Fruit fly (Drosophila melanogaster) whole organism, wandering third instar larva: ENCODE data around the gene Hou.

Source experiments
- Abd-B ChIP-seq: fragments of >200 bp; optimal IDR thresholded peaks from 2 replicates; lab custom pipeline; 2017; ENCODE audit warnings: missing biosample characterization, missing genetic modification characterization
- foxo ChIP-seq, 2 experiments: fragments of 200-800 bp; sonication (Bioruptor generic); optimal IDR thresholded peaks; 2 replicates in 1 of 2; 3 replicates in 1 of 2; lab custom pipeline; 2016 to 2017; ENCODE audit warnings: missing biosample characterization in 2 of 2, missing genetic modification characterization in 2 of 2
- h ChIP-seq: fragments of 200-800 bp; sonication (Bioruptor generic); optimal IDR thresholded peaks from 3 replicates; lab custom pipeline; 2016; ENCODE audit warnings: missing biosample characterization, mild to moderate bottlenecking, missing genetic modification characterization

DNA sequence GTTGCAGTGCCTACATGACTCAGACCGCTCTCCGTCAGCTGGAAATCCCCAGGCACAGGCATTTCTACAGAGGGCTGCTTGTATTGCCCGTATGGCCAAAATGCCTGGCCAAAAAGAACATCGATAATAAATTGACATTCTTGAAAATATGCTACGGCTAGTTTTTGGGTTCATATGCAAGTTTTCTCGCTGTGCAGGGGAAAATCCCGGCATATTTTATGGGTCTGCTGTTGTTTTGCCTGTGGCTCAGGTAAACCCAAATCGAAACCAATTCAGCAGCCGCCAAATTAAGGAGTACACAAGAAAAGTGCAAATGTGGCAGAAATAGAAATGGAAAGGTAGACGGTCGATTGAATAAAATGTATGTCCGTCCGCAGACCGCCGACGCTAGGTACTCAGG is 34.7 kb upstream of the Hou start:
- TF ChIP-seq foxo (GFP tag; optimal IDR thresholded peaks at IDR 0.05; lab: Kevin White, UChicago) (no peak), Abd-B (GFP tag; lab: Kevin White, UChicago) (no peak), h (GFP tag; lab: Kevin White, UChicago) (no peak)
